Worm (Caenorhabditis elegans): ENCODE measurements around the gene ttr-52.

DNA sequence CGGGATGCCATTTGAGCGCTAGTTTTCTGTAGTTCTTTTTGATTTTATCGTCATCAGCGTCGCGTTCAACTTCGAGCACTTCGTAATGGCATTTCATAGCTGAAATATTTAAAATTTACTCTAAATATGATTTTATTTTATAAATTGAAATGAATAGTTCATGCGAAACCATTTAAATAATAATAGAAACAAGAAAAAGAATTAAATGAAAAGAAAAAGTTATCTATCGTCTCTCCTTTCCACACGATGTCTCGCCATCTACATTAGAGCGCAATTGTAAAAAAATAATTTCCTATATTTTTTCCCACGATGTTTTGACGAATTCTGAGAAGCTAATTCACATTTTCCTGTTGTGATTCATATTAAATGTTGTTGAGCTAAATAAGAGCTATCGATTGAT, 11.3 kb upstream of the ttr-52 start, which contains the start of gene dnj-17:
- TF ChIP-seq klf-2 (GFP tag; conservative IDR thresholded peaks at IDR 0.05) (no peak), ztf-23 (GFP tag; IDR thresholded peaks at IDR 0.05) (no peak), med-1 (GFP tag; optimal IDR thresholded peaks at IDR 0.05; ENCODE audit: insufficient read depth) (no peak), tab-1 (GFP tag; IDR thresholded peaks at IDR 0.05) (no peak), T22C8.4 (GFP tag; IDR thresholded peaks at IDR 0.05) (no peak), ref-1 (GFP tag; conservative IDR thresholded peaks at IDR 0.05) (no peak), flt-1 (GFP tag; IDR thresholded peaks at IDR 0.05) (no peak)
